Worm (Caenorhabditis elegans): ENCODE measurements around the gene F29G6.1.

Gene F29G6.1

DNA sequence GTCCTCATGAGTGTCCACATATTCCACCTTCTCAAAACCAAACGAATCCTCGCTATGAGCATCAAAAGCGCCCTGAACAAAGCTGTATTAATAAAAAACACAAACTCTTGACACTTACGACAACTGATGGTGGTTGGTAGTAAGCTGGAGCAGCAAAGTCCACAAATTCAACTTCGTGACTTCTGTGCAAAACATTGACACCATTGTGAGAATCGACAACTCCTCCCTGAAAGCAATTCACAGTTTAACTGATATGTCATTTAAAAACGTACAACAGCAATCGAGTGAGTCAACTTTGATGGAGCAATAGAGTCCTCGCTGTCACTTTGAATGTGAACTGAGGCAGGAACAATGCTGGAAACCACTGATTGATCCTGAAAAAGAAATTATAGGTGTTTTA lies 15.4 kb downstream of the F29G6.1 start:
- TF ChIP-seq jun-1 (tag; optimal IDR thresholded peaks at IDR 0.05) (no peak), elt-1 (tag; optimal IDR thresholded peaks at IDR 0.05) (no peak), nfya-1 (tag; optimal IDR thresholded peaks at IDR 0.05; ENCODE audit: insufficient read depth) (no peak)

DNA sequence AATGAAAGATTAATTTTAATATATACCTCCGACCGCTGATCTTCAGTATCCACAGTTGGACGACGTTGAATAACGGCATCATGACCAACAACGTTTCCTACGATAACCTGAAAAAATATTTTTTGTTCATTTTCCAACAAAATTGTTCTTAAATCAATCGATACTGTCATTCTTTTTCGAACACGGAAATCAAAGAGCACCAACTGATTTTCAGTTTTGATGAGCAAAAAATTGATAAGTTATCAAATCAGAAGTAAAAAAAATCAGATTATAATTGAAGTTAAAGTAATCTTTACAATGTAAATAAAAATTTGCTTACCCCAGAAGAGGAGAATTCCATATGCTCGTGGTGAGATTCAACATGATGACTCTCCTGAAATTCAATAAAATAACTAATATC lies 16.3 kb downstream of the F29G6.1 start:
- TF ChIP-seq ceh-9 (tag; optimal IDR thresholded peaks at IDR 0.05) (no peak), ceh-16 (tag; optimal IDR thresholded peaks at IDR 0.05) (no peak), ZK546.5 (tag; optimal IDR thresholded peaks at IDR 0.05) (no peak), daf-12 (tag; optimal IDR thresholded peaks at IDR 0.05) (no peak), unc-39 (tag; optimal IDR thresholded peaks at IDR 0.05) (no peak), elt-1 (tag; optimal IDR thresholded peaks at IDR 0.05) (no peak), egl-5 (tag; optimal IDR thresholded peaks at IDR 0.05) (no peak), mdl-1 (tag; optimal IDR thresholded peaks at IDR 0.05) (no peak), mml-1 (tag; optimal IDR thresholded peaks at IDR 0.05) (no peak), fos-1 (tag; optimal IDR thresholded peaks at IDR 0.05) (no peak), unc-62 (GFP tag; optimal IDR thresholded peaks at IDR 0.05) (no peak), elt-2 (tag; optimal IDR thresholded peaks at IDR 0.05) (peak; percentile 57), ceh-28 (tag; optimal IDR thresholded peaks at IDR 0.05) (peak; percentile 26), elt-3 (tag; optimal IDR thresholded peaks at IDR 0.05) (no peak), R02D3.7 (tag; optimal IDR thresholded peaks at IDR 0.05) (no peak), pha-4 (tag; optimal IDR thresholded peaks at IDR 0.05) (peak; percentile 40), fkh-2 (tag; optimal IDR thresholded peaks at IDR 0.05) (no peak), nhr-28 (tag; optimal IDR thresholded peaks at IDR 0.05) (no peak), ztf-4 (tag; optimal IDR thresholded peaks at IDR 0.05) (no peak), pqm-1 (tag; optimal IDR thresholded peaks at IDR 0.05) (peak; percentile 19), nhr-237 (tag; optimal IDR thresholded peaks at IDR 0.05) (no peak), snpc-4 (tag; optimal IDR thresholded peaks at IDR 0.05) (no peak), nhr-23 (tag; optimal IDR thresholded peaks at IDR 0.05) (no peak), nhr-67 (tag; optimal IDR thresholded peaks at IDR 0.05) (no peak), eor-1 (tag; optimal IDR thresholded peaks at IDR 0.05) (no peak), nhr-25 (tag; optimal IDR thresholded peaks at IDR 0.05) (no peak)

- peak; percentile 23 for TF ChIP-seq jun-1 (tag; optimal IDR thresholded peaks at IDR 0.05)
- TF ChIP-seq fos-1 (tag; optimal IDR thresholded peaks at IDR 0.05), result peak; percentile 17
- TF ChIP-seq egl-27 (tag; optimal IDR thresholded peaks at IDR 0.05), result no peak
- peak; percentile 40 for TF ChIP-seq pha-4 (tag; optimal IDR thresholded peaks at IDR 0.05)
- no peak for TF ChIP-seq R02D3.7 (tag; optimal IDR thresholded peaks at IDR 0.05)
- peak; percentile 96 for TF ChIP-seq elt-2 (tag; optimal IDR thresholded peaks at IDR 0.05)
- no peak for TF ChIP-seq ZK546.5 (tag; optimal IDR thresholded peaks at IDR 0.05)
- TF ChIP-seq pqm-1 (tag; optimal IDR thresholded peaks at IDR 0.05), result peak; percentile 92
Observed at ce11 chrX:11519016-11519509, 17.0 kb downstream of the F29G6.1 start, which contains the start of gene hpo-34. Gene hpo-34, minus strand, starts transcription at chrX:11519066.

DNA sequence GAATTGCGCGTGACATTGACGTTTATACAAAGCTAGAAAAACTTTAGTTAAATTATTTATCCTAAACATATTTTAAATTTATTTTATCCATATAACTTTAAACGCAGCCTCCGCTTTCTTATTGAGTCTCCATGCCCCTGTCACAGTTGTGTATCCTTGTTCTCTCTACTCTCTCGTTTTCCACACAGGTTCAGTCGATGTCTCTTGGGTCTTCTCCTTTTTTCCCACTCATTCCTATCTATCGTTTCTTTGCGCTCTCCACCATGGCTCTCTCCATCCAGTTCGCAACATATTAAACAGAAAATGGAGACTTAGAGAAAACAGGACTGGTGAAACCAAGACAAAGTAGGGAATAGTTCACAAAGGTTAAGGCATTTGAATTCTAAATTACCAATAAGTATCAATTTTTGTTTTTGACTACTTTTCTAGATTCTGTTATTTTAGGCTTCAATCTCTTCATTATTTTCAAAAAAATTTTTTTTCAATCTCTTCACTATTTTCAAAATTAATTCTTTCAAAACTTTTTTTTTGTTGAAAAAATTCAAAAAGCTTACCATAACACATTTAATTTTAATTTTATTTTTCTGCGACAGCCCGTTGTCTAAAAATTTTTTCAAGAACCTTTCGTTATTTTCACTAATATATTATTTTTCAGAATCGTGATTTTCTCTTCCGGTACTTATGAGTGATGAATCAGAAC lies 20.1 kb downstream of the F29G6.1 start, which contains the start of gene sdc-2:
Gene sdc-2 (plus strand): TSS at position 650 of the 700 bp plus-strand sequence.
- peak; percentile 90 for TF ChIP-seq nhr-23 (tag; optimal IDR thresholded peaks at IDR 0.05)
- TF ChIP-seq ama-1 (optimal IDR thresholded peaks at IDR 0.05), result no peak
- no peak for TF ChIP-seq nhr-237 (tag; optimal IDR thresholded peaks at IDR 0.05)
- TF ChIP-seq aly-2 (tag; optimal IDR thresholded peaks at IDR 0.05), result no peak
- TF ChIP-seq mml-1 (tag; optimal IDR thresholded peaks at IDR 0.05), result no peak
- no peak for TF ChIP-seq mdl-1 (tag; optimal IDR thresholded peaks at IDR 0.05)
- no peak for TF ChIP-seq lsy-12 (tag; optimal IDR thresholded peaks at IDR 0.05)
- TF ChIP-seq nhr-76 (tag; optimal IDR thresholded peaks at IDR 0.05), result no peak
- no peak for TF ChIP-seq tbx-2 (tag; optimal IDR thresholded peaks at IDR 0.05)
- TF ChIP-seq unc-39 (tag; optimal IDR thresholded peaks at IDR 0.05), result no peak
- TF ChIP-seq elt-3 (tag; optimal IDR thresholded peaks at IDR 0.05), result peak in 1 of 3 experiments; percentile 52
- TF ChIP-seq nhr-28 (tag; optimal IDR thresholded peaks at IDR 0.05), result no peak
- peak; percentile 69 for TF ChIP-seq egl-5 (tag; optimal IDR thresholded peaks at IDR 0.05)
- TF ChIP-seq ceh-82 (tag; optimal IDR thresholded peaks at IDR 0.05), result peak; percentile 14
- peak; percentile 51 for TF ChIP-seq nhr-25 (tag; optimal IDR thresholded peaks at IDR 0.05)
- peak; percentile 23 for TF ChIP-seq egl-27 (tag; optimal IDR thresholded peaks at IDR 0.05)
- peak; percentile 2 for TF ChIP-seq elt-1 (tag; optimal IDR thresholded peaks at IDR 0.05)
- no peak for TF ChIP-seq nhr-12 (tag; optimal IDR thresholded peaks at IDR 0.05)
- peak; percentile 83 for TF ChIP-seq nfya-1 (tag; optimal IDR thresholded peaks at IDR 0.05; ENCODE audit: insufficient read depth)
- TF ChIP-seq pqm-1 (tag; optimal IDR thresholded peaks at IDR 0.05), result peak; percentile 48
- TF ChIP-seq eor-1 (tag; optimal IDR thresholded peaks at IDR 0.05), result no peak
- TF ChIP-seq R02D3.7 (tag; optimal IDR thresholded peaks at IDR 0.05), result peak; percentile 47
- TF ChIP-seq ztf-4 (tag; optimal IDR thresholded peaks at IDR 0.05), result no peak
- no peak for TF ChIP-seq zag-1 (tag; optimal IDR thresholded peaks at IDR 0.05)
- peak; percentile 89 for TF ChIP-seq skn-1 (tag; optimal IDR thresholded peaks at IDR 0.05)
- TF ChIP-seq lin-15B (tag; optimal IDR thresholded peaks at IDR 0.05), result no peak
- peak; percentile 68 for TF ChIP-seq elt-2 (tag; optimal IDR thresholded peaks at IDR 0.05)
- no peak for TF ChIP-seq ceh-9 (tag; optimal IDR thresholded peaks at IDR 0.05)
- TF ChIP-seq lin-39 (tag; optimal IDR thresholded peaks at IDR 0.05), result peak; percentile 54
- no peak for TF ChIP-seq snpc-4 (tag; optimal IDR thresholded peaks at IDR 0.05)
- TF ChIP-seq nhr-11 (tag; optimal IDR thresholded peaks at IDR 0.05), result no peak
- TF ChIP-seq nhr-77 (tag; optimal IDR thresholded peaks at IDR 0.05), result peak; percentile 66
- no peak for TF ChIP-seq fkh-2 (tag; optimal IDR thresholded peaks at IDR 0.05)
- no peak for TF ChIP-seq sea-2 (GFP tag; optimal IDR thresholded peaks at IDR 0.05)
- peak; percentile 84 for TF ChIP-seq jun-1 (tag; optimal IDR thresholded peaks at IDR 0.05)
- peak; percentile 82 for TF ChIP-seq ceh-28 (tag; optimal IDR thresholded peaks at IDR 0.05)
